Fruit fly (Drosophila melanogaster) whole organism: Measurements from ENCODE around the gene Ptp61F.

Source experiments
- CG8478 ChIP-seq: fragments of >200 bp; optimal IDR thresholded peaks from 2 replicates; lab custom pipeline; 2018; ENCODE audit warnings: inconsistent platforms
- Dll ChIP-seq: fragments of >200 bp; optimal IDR thresholded peaks from 2 replicates; lab custom pipeline; 2017
- EcR ChIP-seq, 2 experiments: fragments of >200 bp; optimal IDR thresholded peaks; 2 replicates each; lab custom pipeline; 2017; ENCODE audit warnings: missing biosample characterization in 2 of 2, missing genetic modification characterization in 2 of 2, missing genetic modification reagents in 2 of 2
- pan ChIP-seq: fragments of >200 bp; optimal IDR thresholded peaks from 2 replicates; lab custom pipeline; 2017
- psq ChIP-seq: fragments of >200 bp; optimal IDR thresholded peaks from 2 replicates; lab custom pipeline; 2017
- usp ChIP-seq: fragments of >200 bp; optimal IDR thresholded peaks from 2 replicates; lab custom pipeline; 2017; ENCODE audit warnings: missing biosample characterization, missing genetic modification characterization, mixed read lengths

Ptp61F gene

dm6 chr3L:1484747-1485146, 9.7 kb upstream of the Ptp61F start:
- TF ChIP-seq usp (no peak), Dll (lab: Kevin White, UChicago) (no peak), CG8478 (lab: Kevin White, UChicago) (no peak), pan (lab: Kevin White, UChicago) (no peak), EcR (GFP tag; optimal IDR thresholded peaks at IDR 0.05; lab: Kevin White, UChicago) (no peak), psq (lab: Kevin White, UChicago) (no peak)

dm6 chr3L:1478998-1479680, 4.1 kb upstream of the Ptp61F start:
- TF ChIP-seq psq (lab: Kevin White, UChicago) = no peak
- TF ChIP-seq usp = no peak
- TF ChIP-seq EcR (GFP tag; optimal IDR thresholded peaks at IDR 0.05; lab: Kevin White, UChicago) = no peak
- TF ChIP-seq CG8478 (lab: Kevin White, UChicago) = no peak
- no peak for TF ChIP-seq Dll (lab: Kevin White, UChicago)
- TF ChIP-seq pan (lab: Kevin White, UChicago) = no peak

dm6 chr3L:1477319-1477718, 2.3 kb upstream of the Ptp61F start, which contains the start of gene robl62A:
TSS of gene robl62A (plus strand) at chr3L:1477619.
- no peak for TF ChIP-seq CG8478 (lab: Kevin White, UChicago)
- no peak for TF ChIP-seq pan (lab: Kevin White, UChicago)
- no peak for TF ChIP-seq Dll (lab: Kevin White, UChicago)
- no peak for TF ChIP-seq psq (lab: Kevin White, UChicago)
- TF ChIP-seq usp = no peak
- TF ChIP-seq EcR (GFP tag; optimal IDR thresholded peaks at IDR 0.05; lab: Kevin White, UChicago) = no peak

- TF ChIP-seq pan (lab: Kevin White, UChicago) = no peak
- no peak for TF ChIP-seq EcR (GFP tag; optimal IDR thresholded peaks at IDR 0.05; lab: Kevin White, UChicago)
- no peak for TF ChIP-seq usp
- no peak for TF ChIP-seq psq (lab: Kevin White, UChicago)
- TF ChIP-seq Dll (lab: Kevin White, UChicago) = no peak
- no peak for TF ChIP-seq CG8478 (lab: Kevin White, UChicago)
Observed at dm6 chr3L:1471960-1472359, 3.1 kb downstream of the Ptp61F start, which contains the start of gene Naa30B. TSS of gene Naa30B (minus strand) at chr3L:1472060.

- no peak for TF ChIP-seq Dll (lab: Kevin White, UChicago)
Observed at dm6 chr3L:1471037-1471436, 4.0 kb downstream of the Ptp61F start.

- TF ChIP-seq usp = no peak
- TF ChIP-seq EcR (GFP tag; optimal IDR thresholded peaks at IDR 0.05; lab: Kevin White, UChicago) = no peak
- TF ChIP-seq Dll (lab: Kevin White, UChicago) = no peak
- no peak for TF ChIP-seq pan (lab: Kevin White, UChicago)
- TF ChIP-seq CG8478 (lab: Kevin White, UChicago) = no peak
- no peak for TF ChIP-seq psq (lab: Kevin White, UChicago)
Observed at dm6 chr3L:1469241-1469640, 5.8 kb downstream of the Ptp61F start.

- TF ChIP-seq Dll (lab: Kevin White, UChicago) = no peak
- TF ChIP-seq pan (lab: Kevin White, UChicago) = no peak
- TF ChIP-seq usp = no peak
- no peak for TF ChIP-seq EcR (GFP tag; optimal IDR thresholded peaks at IDR 0.05; lab: Kevin White, UChicago)
- no peak for TF ChIP-seq psq (lab: Kevin White, UChicago)
- TF ChIP-seq CG8478 (lab: Kevin White, UChicago) = no peak
Observed at dm6 chr3L:1464465-1464864, 10.6 kb downstream of the Ptp61F start.

- TF ChIP-seq pan (lab: Kevin White, UChicago) (no peak), Dll (lab: Kevin White, UChicago) (peak; percentile 27)
Observed at dm6 chr3L:1463547-1463946, 11.5 kb downstream of the Ptp61F start, which contains the start of gene rho. TSS of gene rho (plus strand) at chr3L:1463811.

- TF ChIP-seq usp = no peak
Observed at dm6 chr3L:1461831-1462230, 13.2 kb downstream of the Ptp61F start.

dm6 chr3L:1457998-1458728, 16.9 kb downstream of the Ptp61F start:
- TF ChIP-seq EcR (GFP tag; optimal IDR thresholded peaks at IDR 0.05; lab: Kevin White, UChicago) = peak in 1 of 2 experiments; percentile 48
- no peak for TF ChIP-seq psq (lab: Kevin White, UChicago)
- peak; percentile 59 for TF ChIP-seq Dll (lab: Kevin White, UChicago)
- no peak for TF ChIP-seq pan (lab: Kevin White, UChicago)

- TF ChIP-seq usp = no peak
- TF ChIP-seq EcR (GFP tag; optimal IDR thresholded peaks at IDR 0.05; lab: Kevin White, UChicago) = no peak
- no peak for TF ChIP-seq psq (lab: Kevin White, UChicago)
- TF ChIP-seq Dll (lab: Kevin White, UChicago) = no peak
- no peak for TF ChIP-seq CG8478 (lab: Kevin White, UChicago)
- TF ChIP-seq pan (lab: Kevin White, UChicago) = no peak
Observed at dm6 chr3L:1457281-1457680, 17.8 kb downstream of the Ptp61F start.

- no peak for TF ChIP-seq pan (lab: Kevin White, UChicago)
Observed at dm6 chr3L:1450940-1451339, 24.1 kb downstream of the Ptp61F start.
